Worm (Caenorhabditis elegans): Measurements from ENCODE around the gene C31B8.7.

DNA sequence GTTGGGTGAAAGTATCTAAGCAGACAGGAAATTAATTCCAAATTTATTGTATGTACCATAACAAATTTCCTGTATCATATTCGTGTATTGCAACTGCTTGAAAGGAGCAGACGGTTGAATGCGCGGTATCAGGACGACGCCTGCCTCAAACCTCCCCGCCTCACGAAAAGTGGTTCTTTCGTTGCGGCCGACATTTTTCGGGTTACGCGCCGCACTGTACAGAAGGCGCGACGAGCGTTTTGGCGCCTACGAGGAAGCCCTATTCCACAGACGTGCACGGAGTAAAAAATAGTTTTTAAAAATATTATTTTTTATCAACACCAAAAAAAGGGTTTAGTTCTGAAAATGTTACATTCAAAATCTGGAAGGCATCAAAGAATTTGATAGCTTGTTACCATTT lies 17.0 kb upstream of the C31B8.7 start:
- TF ChIP-seq fkh-10 (GFP tag; optimal IDR thresholded peaks at IDR 0.05) (no peak), hlh-13 (GFP tag; optimal IDR thresholded peaks at IDR 0.05) (no peak), nhr-11 (tag; optimal IDR thresholded peaks at IDR 0.05) (no peak), pha-4 (tag; optimal IDR thresholded peaks at IDR 0.05) (no peak), syd-9 (tag; optimal IDR thresholded peaks at IDR 0.05) (no peak), lin-11 (tag; optimal IDR thresholded peaks at IDR 0.05) (no peak), tbx-2 (tag; optimal IDR thresholded peaks at IDR 0.05) (no peak), rnt-1 (tag; optimal IDR thresholded peaks at IDR 0.05) (no peak), C38D4.7 (GFP tag; optimal IDR thresholded peaks at IDR 0.05) (no peak), pqm-1 (tag; optimal IDR thresholded peaks at IDR 0.05) (no peak), ttx-3 (tag; optimal IDR thresholded peaks at IDR 0.05) (no peak), ceh-22 (tag; optimal IDR thresholded peaks at IDR 0.05) (no peak)

All from whole organism, late embryonic.